Worm (Caenorhabditis elegans): ENCODE data around the gene seb-3.
A peak's percentile ranks its signal among the peaks of the same experiment; 100 is the strongest.

The seb-3 gene

ce11 chrX:15073479-15073878 is 47.4 kb downstream of the seb-3 start:
- TF ChIP-seq elt-3 (tag; optimal IDR thresholded peaks at IDR 0.05) (no peak), snpc-4 (tag; optimal IDR thresholded peaks at IDR 0.05) (peak; percentile 34)

DNA sequence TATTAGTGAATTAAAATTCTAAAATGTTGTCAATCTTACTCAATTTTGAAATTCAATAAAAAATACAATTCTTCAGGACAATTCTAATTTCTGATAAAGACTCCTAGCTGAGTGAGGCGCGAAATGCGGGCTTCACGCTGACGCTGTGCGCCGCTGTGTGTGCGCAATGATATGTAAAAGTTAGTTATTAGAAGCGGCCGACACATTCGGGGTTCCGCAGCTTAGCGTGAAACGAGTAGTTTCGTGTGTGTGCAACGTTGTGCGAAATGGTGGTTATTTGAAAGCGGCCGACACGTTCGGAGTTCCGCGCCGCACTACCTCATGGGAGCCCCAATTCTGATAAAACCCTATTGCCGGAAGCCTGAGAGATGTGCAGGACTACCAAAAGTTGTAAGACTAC is 49.1 kb downstream of the seb-3 start:
- peak; percentile 11 for TF ChIP-seq snpc-4 (tag; optimal IDR thresholded peaks at IDR 0.05)
- no peak for TF ChIP-seq efl-1 (optimal IDR thresholded peaks at IDR 0.05)
- TF ChIP-seq efl-1 (GFP tag; optimal IDR thresholded peaks at IDR 0.05 in 1 of 2): peak in 1 of 2 experiments; percentile 53
- no peak for TF ChIP-seq grh-1 (GFP tag; IDR thresholded peaks at IDR 0.05)
- TF ChIP-seq nhr-85 (tag): peak; percentile 9

DNA sequence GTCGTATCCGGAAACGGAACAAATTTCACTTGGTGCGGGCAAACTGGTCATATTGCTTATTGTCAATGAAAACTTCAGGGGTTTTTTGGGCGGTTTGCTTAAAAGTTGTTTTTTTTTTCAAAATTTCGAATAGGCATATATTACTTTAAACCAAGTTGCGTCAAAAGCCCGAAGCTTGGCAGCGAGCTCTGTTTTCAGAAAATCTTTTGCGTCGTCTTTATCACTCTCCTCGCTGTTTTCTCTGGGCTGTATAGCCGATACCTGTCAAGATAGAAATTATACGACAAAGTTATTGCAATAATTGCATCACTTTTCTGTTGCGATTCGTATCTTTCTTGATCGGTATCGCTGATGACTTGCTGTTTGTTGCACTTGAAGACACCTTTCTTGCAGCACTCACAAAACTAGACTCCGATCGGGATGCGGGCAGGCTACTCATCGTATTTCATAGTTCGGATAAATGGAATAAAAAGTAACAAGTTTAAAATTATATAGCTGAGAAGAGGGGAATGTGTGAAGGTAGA is 50.0 kb downstream of the seb-3 start, which contains the start of the genes H40L08.3 and H40L08.9:
Gene H40L08.3 (minus strand): TSS at position 51 of the 524 bp plus-strand sequence.
Gene H40L08.9 (minus strand): TSS at position 439 of the 524 bp plus-strand sequence.
- TF ChIP-seq ztf-11 (tag; optimal IDR thresholded peaks at IDR 0.05) (no peak), C04F5.9 (tag; optimal IDR thresholded peaks at IDR 0.05) (no peak), rnt-1 (tag; optimal IDR thresholded peaks at IDR 0.05) (peak; percentile 3), elt-3 (tag; optimal IDR thresholded peaks at IDR 0.05) (peak in 2 of 6 experiments; percentile 31 to 35), unc-86 (tag; optimal IDR thresholded peaks at IDR 0.05) (no peak), nhr-20 (tag; optimal IDR thresholded peaks at IDR 0.05) (peak; percentile 47), nhr-11 (tag; optimal IDR thresholded peaks at IDR 0.05) (no peak), nhr-85 (tag) (peak; percentile 72), nhr-71 (tag; optimal IDR thresholded peaks at IDR 0.05) (peak; percentile 4), lin-14 (GFP tag; optimal IDR thresholded peaks at IDR 0.05) (peak; percentile 21)

- TF ChIP-seq lin-13 (GFP tag; optimal IDR thresholded peaks at IDR 0.05): no peak
- no peak for TF ChIP-seq ceh-8 (GFP tag; optimal IDR thresholded peaks at IDR 0.05)
- TF ChIP-seq lin-35 (GFP tag; optimal IDR thresholded peaks at IDR 0.05): peak in 1 of 2 experiments; percentile 22
These were observed 50.8 kb downstream of the seb-3 start for ce11 chrX:15076909-15077308.

ce11 chrX:15077597-15078261 is 51.6 kb downstream of the seb-3 start, which contains the start of the genes H40L08.8, H40L08.2 and H40L08.7:
TSS of gene H40L08.8 (minus strand) at chrX:15077633.
TSS of gene H40L08.2 (minus strand) at chrX:15077744.
TSS of gene H40L08.7 (minus strand) at chrX:15077744.
- TF ChIP-seq nhr-47 (tag; optimal IDR thresholded peaks at IDR 0.05): peak; percentile 16
- TF ChIP-seq lin-39 (tag; optimal IDR thresholded peaks at IDR 0.05): no peak
- TF ChIP-seq nhr-77 (tag; optimal IDR thresholded peaks at IDR 0.05): no peak
- peak in 1 of 2 experiments; percentile 41 for TF ChIP-seq mdl-1 (tag; optimal IDR thresholded peaks at IDR 0.05)
- TF ChIP-seq nhr-20 (tag; optimal IDR thresholded peaks at IDR 0.05): peak; percentile 82
- peak; percentile 58 for TF ChIP-seq nhr-90 (tag; optimal IDR thresholded peaks at IDR 0.05; ENCODE audit: poor library complexity)
- TF ChIP-seq nhr-19 (GFP tag; conservative IDR thresholded peaks at IDR 0.05): peak; percentile 48
- no peak for TF ChIP-seq ceh-63 (GFP tag; optimal IDR thresholded peaks at IDR 0.05)
- peak in 1 of 2 experiments; percentile 11 for TF ChIP-seq lsy-2 (tag; optimal IDR thresholded peaks at IDR 0.05)
- TF ChIP-seq aly-2 (tag; optimal IDR thresholded peaks at IDR 0.05): no peak
- peak in 1 of 2 experiments; percentile 56 for TF ChIP-seq lin-35 (GFP tag; optimal IDR thresholded peaks at IDR 0.05)
- peak; percentile 82 for TF ChIP-seq ama-1 (optimal IDR thresholded peaks at IDR 0.05)
- TF ChIP-seq elt-3 (tag; optimal IDR thresholded peaks at IDR 0.05): peak in 3 of 6 experiments; percentile 4 to 32 (median 17)
- TF ChIP-seq lin-14 (GFP tag; optimal IDR thresholded peaks at IDR 0.05): peak; percentile 74
- TF ChIP-seq sptf-1 (tag; optimal IDR thresholded peaks at IDR 0.05): no peak
- TF ChIP-seq blmp-1 (tag; optimal IDR thresholded peaks at IDR 0.05): peak; percentile 53
- TF ChIP-seq nhr-85 (tag): peak; percentile 90
- TF ChIP-seq ztf-11 (tag; optimal IDR thresholded peaks at IDR 0.05): no peak
- no peak for TF ChIP-seq F16B12.6 (tag; optimal IDR thresholded peaks at IDR 0.05)
- TF ChIP-seq snu-23 (GFP tag; optimal IDR thresholded peaks at IDR 0.05): peak; percentile 61
- TF ChIP-seq rnt-1 (tag; optimal IDR thresholded peaks at IDR 0.05): no peak
- no peak for TF ChIP-seq ceh-88 (GFP tag; IDR thresholded peaks at IDR 0.05)
- peak; percentile 33; the same call in 1 of the 2 replicates for TF ChIP-seq grh-1 (GFP tag; IDR thresholded peaks at IDR 0.05)
- TF ChIP-seq egl-27 (tag; optimal IDR thresholded peaks at IDR 0.05): no peak
- TF ChIP-seq hlh-17 (GFP tag; optimal IDR thresholded peaks at IDR 0.05; ENCODE audit: borderline replicate concordance): no peak
- TF ChIP-seq tbx-2 (tag; optimal IDR thresholded peaks at IDR 0.05): peak; percentile 41
- peak; percentile 71 for TF ChIP-seq nhr-71 (tag; optimal IDR thresholded peaks at IDR 0.05)
